Worm (Caenorhabditis elegans) whole organism, early embryonic: Measurements from ENCODE around the gene srg-24.

Source experiments
- B0310.2 ChIP-seq: sonication (generic microtip); optimal IDR thresholded peaks from 2 replicates; lab custom pipeline; 2016; ENCODE audit warnings: mild to moderate bottlenecking, missing genetic modification characterization, missing compliant biosample characterization
- F13C5.2 ChIP-seq: sonication (generic microtip); optimal IDR thresholded peaks from 2 replicates; lab custom pipeline; 2017; ENCODE audit warnings: mild to moderate bottlenecking, missing genetic modification characterization, inconsistent platforms, missing compliant biosample characterization
- ama-1 ChIP-seq: fragments of 150-350 bp; optimal IDR thresholded peaks from 2 replicates; lab custom pipeline; 2014
- ceh-13 ChIP-seq: fragments of 200-800 bp; sonication (Bioruptor generic); optimal IDR thresholded peaks from 2 replicates; lab custom pipeline; 2018; ENCODE audit warnings: mild to moderate bottlenecking, missing genetic modification characterization, missing compliant biosample characterization
- sea-1 ChIP-seq: fragments of 200-800 bp; sonication (Bioruptor generic); conservative IDR thresholded peaks from 2 replicates; pipeline ENCODE4 v1.3.6; 2022; ENCODE audit warnings: missing genetic modification characterization, missing compliant biosample characterization
- tra-4 ChIP-seq: sonication (generic microtip); optimal IDR thresholded peaks from 2 replicates; lab custom pipeline; 2017; ENCODE audit warnings: missing genetic modification characterization, missing compliant biosample characterization

DNA sequence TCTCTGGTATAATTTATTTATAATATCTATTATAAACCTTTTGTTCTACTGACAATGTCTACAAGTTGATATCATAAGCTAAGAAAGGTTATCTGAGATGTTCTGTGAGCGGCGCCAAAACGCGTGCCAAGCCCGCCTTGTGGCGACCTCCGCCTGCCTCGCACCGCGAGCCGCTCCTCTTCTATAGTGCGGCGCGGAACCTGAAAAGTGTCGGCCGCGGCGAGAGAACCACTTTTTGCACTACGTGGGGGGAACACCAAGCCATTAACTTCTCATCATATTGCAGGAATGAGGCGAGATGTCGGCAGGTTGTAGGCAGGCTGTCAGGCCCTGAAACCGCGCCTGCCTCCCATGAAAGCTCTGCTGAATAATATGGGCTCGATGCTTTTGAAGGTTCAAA is 12.8 kb upstream of the srg-24 start:
- no peak for TF ChIP-seq ama-1 (lab: Kevin White, UChicago)
- no peak for TF ChIP-seq ceh-13 (GFP tag; lab: Kevin White, UChicago)
- TF ChIP-seq sea-1 (GFP tag; lab: Robert Waterston, UW): no peak
- no peak for TF ChIP-seq F13C5.2 (tag; lab: Kevin White, UChicago)
- no peak for TF ChIP-seq B0310.2 (tag; lab: Kevin White, UChicago)
- no peak for TF ChIP-seq tra-4 (tag; lab: Kevin White, UChicago)
